Worm (Caenorhabditis elegans): ENCODE data around the gene atat-2.

atat-2 gene

DNA sequence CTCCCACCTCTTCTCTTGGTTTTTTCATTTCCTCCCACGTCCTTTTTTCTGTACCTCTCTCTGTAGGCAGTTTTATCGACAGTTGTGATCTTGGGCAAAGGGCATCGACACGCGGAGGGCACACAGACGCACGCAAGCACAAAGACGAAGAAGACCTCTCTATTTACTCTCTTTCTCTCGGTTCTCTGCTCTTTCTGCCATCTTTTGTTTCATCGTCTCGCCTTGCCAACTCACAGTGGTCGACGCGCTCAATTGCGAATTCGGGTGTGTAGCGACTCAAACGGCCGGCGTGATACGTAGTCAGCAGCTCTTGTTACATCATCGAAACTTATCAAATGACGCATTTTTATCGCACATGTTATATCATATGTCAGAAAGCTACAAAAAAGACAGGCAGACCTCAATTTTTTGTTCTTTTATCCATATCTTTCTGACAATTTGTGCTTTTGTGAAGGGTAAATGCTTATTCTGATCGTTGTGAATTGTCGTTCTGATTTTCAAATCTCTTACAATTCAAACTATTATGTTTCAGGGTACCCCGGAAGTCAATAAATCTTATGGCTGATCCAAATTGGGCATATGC lies 7.7 kb upstream of the atat-2 start, which contains the start of gene puf-9 (continued):
- TF ChIP-seq vab-7 (GFP tag; IDR thresholded peaks at IDR 0.05), result peak; percentile 78
- peak; percentile 74 for TF ChIP-seq F10B5.3 (tag; optimal IDR thresholded peaks at IDR 0.05)
- peak; percentile 91 for TF ChIP-seq ztf-7 (tag; optimal IDR thresholded peaks at IDR 0.05)
- TF ChIP-seq zag-1 (tag; optimal IDR thresholded peaks at IDR 0.05), result peak; percentile 78
- TF ChIP-seq lin-29 (GFP tag; IDR thresholded peaks at IDR 0.05), result peak; percentile 91

DNA sequence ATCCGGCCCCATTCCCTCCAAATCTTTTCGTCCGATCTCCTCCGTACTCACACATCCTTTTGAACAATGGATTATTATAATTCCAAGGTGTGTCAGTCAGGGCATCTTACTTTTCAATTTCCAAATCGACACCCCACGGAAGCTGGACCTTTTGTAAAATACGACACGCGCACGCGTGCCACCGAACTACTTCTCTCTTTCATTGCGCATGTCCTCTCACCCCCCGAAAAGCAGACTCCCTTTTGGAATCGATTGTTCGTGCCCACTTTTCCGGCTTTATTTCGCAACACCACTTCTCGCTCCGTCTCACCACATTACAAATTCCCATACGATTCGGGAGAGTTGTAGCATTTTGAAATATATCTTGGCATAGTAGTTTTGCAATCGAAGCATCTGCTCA lies 1.6 kb upstream of the atat-2 start:
- peak; percentile 46 for TF ChIP-seq ceh-28 (tag; optimal IDR thresholded peaks at IDR 0.05)
- no peak for TF ChIP-seq snpc-1.2 (GFP tag; IDR thresholded peaks at IDR 0.05)
- peak; percentile 47 for TF ChIP-seq mep-1 (tag; optimal IDR thresholded peaks at IDR 0.05)
- TF ChIP-seq hlh-30 (tag; optimal IDR thresholded peaks at IDR 0.05; ENCODE audit: insufficient read depth), result peak; percentile 24
- no peak for TF ChIP-seq gei-8 (GFP tag; optimal IDR thresholded peaks at IDR 0.05)
- peak; percentile 56; the same call in 1 of the 2 replicates for TF ChIP-seq T26A8.4 (GFP tag; IDR thresholded peaks at IDR 0.05)
- 0 out of 2 replicates have a peak, but pooled peaks have one; percentile 8 for TF ChIP-seq dmd-6 (GFP tag; IDR thresholded peaks at IDR 0.05)
- TF ChIP-seq nhr-25 (tag; optimal IDR thresholded peaks at IDR 0.05; ENCODE audit: borderline replicate concordance, insufficient read depth), result no peak
- TF ChIP-seq lsy-2 (tag; optimal IDR thresholded peaks at IDR 0.05), result peak in 1 of 2 experiments; percentile 50
- TF ChIP-seq saeg-2 (GFP tag; IDR thresholded peaks at IDR 0.05), result no peak
- TF ChIP-seq lim-7 (GFP tag; IDR thresholded peaks at IDR 0.05), result no peak
- TF ChIP-seq aha-1 (tag), result peak; percentile 78
- peak; percentile 16 for TF ChIP-seq F37D6.2 (tag; optimal IDR thresholded peaks at IDR 0.05)
- TF ChIP-seq ceh-20 (GFP tag; IDR thresholded peaks at IDR 0.05), result no peak
- TF ChIP-seq spr-3 (GFP tag; optimal IDR thresholded peaks at IDR 0.05), result no peak
- TF ChIP-seq mdl-1 (tag; optimal IDR thresholded peaks at IDR 0.05), result peak in 1 of 2 experiments; percentile 39
- TF ChIP-seq egl-43 (GFP tag; IDR thresholded peaks at IDR 0.05), result peak; percentile 75
- TF ChIP-seq F44E2.7 (GFP tag; IDR thresholded peaks at IDR 0.05), result no peak
- TF ChIP-seq dpl-1 (GFP tag; optimal IDR thresholded peaks at IDR 0.05), result no peak
- peak; percentile 53 for TF ChIP-seq rbr-2 (tag; optimal IDR thresholded peaks at IDR 0.05)
- no peak for TF ChIP-seq Y75B8A.6 (GFP tag; IDR thresholded peaks at IDR 0.05)
- 0 out of 2 replicates have a peak, but pooled peaks have one; percentile 43 for TF ChIP-seq ctbp-1 (GFP tag; IDR thresholded peaks at IDR 0.05)
- TF ChIP-seq hlh-11 (tag; optimal IDR thresholded peaks at IDR 0.05), result peak; percentile 7
- TF ChIP-seq spr-1 (tag; optimal IDR thresholded peaks at IDR 0.05), result no peak
- peak; percentile 64 for TF ChIP-seq hmg-1.1 (GFP tag; IDR thresholded peaks at IDR 0.05)
- no peak for TF ChIP-seq mdt-29 (GFP tag; IDR thresholded peaks at IDR 0.05)
- peak; percentile 20 for TF ChIP-seq mes-2 (tag; optimal IDR thresholded peaks at IDR 0.05; ENCODE audit: poor library complexity, severe bottlenecking)
- TF ChIP-seq lin-13 (GFP tag; optimal IDR thresholded peaks at IDR 0.05), result no peak

DNA sequence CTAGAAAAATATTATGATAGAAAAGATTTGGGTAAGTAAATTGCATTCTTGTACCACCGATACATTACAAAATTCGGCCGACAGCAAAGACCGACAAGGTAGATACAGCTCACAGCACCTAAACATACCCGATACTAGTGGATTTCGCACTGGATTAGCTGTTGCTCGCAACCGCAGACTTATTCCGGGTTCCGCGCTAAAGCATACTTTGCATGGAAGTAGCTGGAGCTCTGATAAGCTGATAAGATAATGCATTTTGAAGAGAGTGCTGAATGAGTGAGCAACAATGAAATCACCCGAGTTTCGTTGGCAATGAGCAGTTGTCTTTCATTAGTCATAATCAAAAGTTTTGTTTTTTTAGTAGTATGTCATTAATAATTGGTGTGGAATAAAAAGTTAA lies 1.6 kb downstream of the atat-2 start:
- no peak for TF ChIP-seq dpl-1 (GFP tag; optimal IDR thresholded peaks at IDR 0.05)
- TF ChIP-seq ceh-82 (tag; optimal IDR thresholded peaks at IDR 0.05), result no peak
- no peak for TF ChIP-seq madf-5 (GFP tag; IDR thresholded peaks at IDR 0.05)
- TF ChIP-seq snpc-1.2 (GFP tag; IDR thresholded peaks at IDR 0.05), result no peak
- TF ChIP-seq spr-1 (tag; optimal IDR thresholded peaks at IDR 0.05), result no peak
- TF ChIP-seq Y48G9A.11 (GFP tag; IDR thresholded peaks at IDR 0.05), result no peak
- no peak for TF ChIP-seq nhr-11 (tag; optimal IDR thresholded peaks at IDR 0.05)
- TF ChIP-seq nhr-25 (tag; optimal IDR thresholded peaks at IDR 0.05; ENCODE audit: borderline replicate concordance, insufficient read depth), result no peak
- no peak for TF ChIP-seq hmg-1.1 (GFP tag; IDR thresholded peaks at IDR 0.05)
- no peak for TF ChIP-seq vab-7 (GFP tag; IDR thresholded peaks at IDR 0.05)
- no peak for TF ChIP-seq nhr-48 (tag; optimal IDR thresholded peaks at IDR 0.05)
